Worm (Caenorhabditis elegans): ENCODE measurements around the gene T05A7.12.

- TF ChIP-seq snpc-4 (tag; optimal IDR thresholded peaks at IDR 0.05) (no peak), mdl-1 (tag; optimal IDR thresholded peaks at IDR 0.05) (no peak)
Observed at ce11 chrII:4710813-4711212, 47.7 kb upstream of the T05A7.12 start.
